Fruit fly (Drosophila melanogaster) whole organism, prepupa: ENCODE measurements around the gene CG11398.
A peak's percentile ranks its signal among the peaks of the same experiment; 100 is the strongest.

Experiments used
- Blimp-1 ChIP-seq: fragments of 200-800 bp; sonication (Bioruptor generic); optimal IDR thresholded peaks from 3 replicates; lab custom pipeline; 2017; ENCODE audit warnings: missing biosample characterization, missing genetic modification characterization, mild to moderate bottlenecking, moderate library complexity, missing genetic modification reagents
- CG10631 ChIP-seq: fragments of 200-800 bp; sonication (Bioruptor generic); optimal IDR thresholded peaks from 2 replicates; lab custom pipeline; 2016; ENCODE audit warnings: missing biosample characterization, missing genetic modification characterization
- CG10669 ChIP-seq: fragments of 200-800 bp; sonication (Bioruptor generic); optimal IDR thresholded peaks from 3 replicates; lab custom pipeline; 2018; ENCODE audit warnings: missing biosample characterization, mild to moderate bottlenecking, missing genetic modification characterization, moderate library complexity
- CG11762 ChIP-seq: fragments of 200-800 bp; sonication (Bioruptor generic); optimal IDR thresholded peaks from 3 replicates; lab custom pipeline; 2016; ENCODE audit warnings: missing biosample characterization, missing genetic modification characterization; ENCODE audit not compliant: insufficient read depth
- CG11902 ChIP-seq: fragments of 200-800 bp; sonication (Bioruptor generic); optimal IDR thresholded peaks from 3 replicates; lab custom pipeline; 2016; ENCODE audit warnings: missing biosample characterization, missing genetic modification characterization
- CG15336 ChIP-seq: fragments of 200-800 bp; sonication (Bioruptor generic); IDR thresholded peaks from 2 replicates; pipeline ENCODE4 v1.3.6; 2022; ENCODE audit warnings: missing biosample characterization, missing genetic modification characterization
- CG1621 ChIP-seq: fragments of 200-800 bp; sonication (Bioruptor generic); optimal IDR thresholded peaks from 3 replicates; lab custom pipeline; 2018; ENCODE audit warnings: missing biosample characterization, mild to moderate bottlenecking, missing genetic modification characterization
- CG16779 ChIP-seq: fragments of 200-800 bp; sonication (Bioruptor generic); optimal IDR thresholded peaks from 3 replicates; lab custom pipeline; 2017; ENCODE audit warnings: missing biosample characterization, mild to moderate bottlenecking, missing genetic modification characterization
- CG3032 ChIP-seq: fragments of 200-800 bp; optimal IDR thresholded peaks from 2 replicates; lab custom pipeline; 2019; ENCODE audit warnings: missing biosample characterization, mild to moderate bottlenecking, missing genetic modification characterization, moderate library complexity
- CG31627 ChIP-seq: fragments of 200-800 bp; sonication (Bioruptor generic); optimal IDR thresholded peaks from 3 replicates; lab custom pipeline; 2016; ENCODE audit warnings: missing biosample characterization, missing genetic modification characterization
- CG32006 ChIP-seq: fragments of 200-800 bp; sonication (Bioruptor generic); optimal IDR thresholded peaks from 3 replicates; lab custom pipeline; 2017; ENCODE audit warnings: missing biosample characterization, mild to moderate bottlenecking, missing genetic modification characterization
- CG34406 ChIP-seq: fragments of 200-800 bp; sonication (Bioruptor generic); optimal IDR thresholded peaks from 3 replicates; lab custom pipeline; 2016; ENCODE audit warnings: missing biosample characterization, missing genetic modification characterization
- CG3919 ChIP-seq: fragments of 200-800 bp; sonication (Bioruptor generic); optimal IDR thresholded peaks from 3 replicates; lab custom pipeline; 2016; ENCODE audit warnings: missing biosample characterization, missing genetic modification characterization
- CG4318 ChIP-seq: fragments of 200-800 bp; sonication (Bioruptor generic); optimal IDR thresholded peaks from 3 replicates; lab custom pipeline; 2017; ENCODE audit warnings: missing biosample characterization, mild to moderate bottlenecking, missing genetic modification characterization
- CG6163 ChIP-seq: fragments of 200-800 bp; sonication (Bioruptor generic); IDR thresholded peaks from 3 replicates; pipeline ENCODE4 v1.3.6; 2022; ENCODE audit warnings: missing biosample characterization, missing genetic modification characterization
- CG6792 ChIP-seq: fragments of 200-800 bp; sonication (Bioruptor generic); optimal IDR thresholded peaks from 3 replicates; lab custom pipeline; 2016; ENCODE audit warnings: missing biosample characterization, missing genetic modification characterization
- CG6808 ChIP-seq: fragments of 200-800 bp; sonication (Bioruptor generic); optimal IDR thresholded peaks from 3 replicates; lab custom pipeline; 2017; ENCODE audit warnings: missing biosample characterization, missing genetic modification characterization, mild to moderate bottlenecking, moderate library complexity, missing genetic modification reagents
- CG6854 ChIP-seq: fragments of 200-800 bp; sonication (Bioruptor generic); optimal IDR thresholded peaks from 2 replicates; lab custom pipeline; 2017; ENCODE audit warnings: missing biosample characterization, mild to moderate bottlenecking, missing genetic modification characterization
- CG7368 ChIP-seq: fragments of 200-800 bp; sonication (Bioruptor generic); optimal IDR thresholded peaks from 3 replicates; lab custom pipeline; 2016; ENCODE audit warnings: missing biosample characterization, missing genetic modification characterization
- CG8119 ChIP-seq: fragments of 200-800 bp; sonication (Bioruptor generic); IDR thresholded peaks from 3 replicates; pipeline ENCODE4 v1.3.6; 2022; ENCODE audit warnings: missing biosample characterization, missing genetic modification characterization
- CG8319 ChIP-seq: fragments of 200-800 bp; sonication (Bioruptor generic); optimal IDR thresholded peaks from 3 replicates; lab custom pipeline; 2016; ENCODE audit warnings: missing biosample characterization, missing genetic modification characterization
- CG8632 ChIP-seq: fragments of 200-800 bp; sonication (Bioruptor generic); optimal IDR thresholded peaks from 3 replicates; lab custom pipeline; 2016; ENCODE audit warnings: missing biosample characterization, missing genetic modification characterization
- CG9139 ChIP-seq: fragments of 200-800 bp; sonication (Bioruptor generic); optimal IDR thresholded peaks from 3 replicates; lab custom pipeline; 2017; ENCODE audit warnings: missing biosample characterization, mild to moderate bottlenecking, missing genetic modification characterization
- Eip78C ChIP-seq: fragments of 200-800 bp; sonication (Bioruptor generic); peaks from one replicate; lab custom pipeline; 2016; ENCODE audit warnings: missing biosample characterization, missing genetic modification characterization
- Eip93F ChIP-seq: fragments of 200-800 bp; sonication (Bioruptor generic); optimal IDR thresholded peaks from 2 replicates; lab custom pipeline; 2016; ENCODE audit warnings: missing biosample characterization, mild to moderate bottlenecking, missing genetic modification characterization
- Ets21C ChIP-seq: fragments of 200-800 bp; sonication (Bioruptor generic); optimal IDR thresholded peaks from 3 replicates; lab custom pipeline; 2016; ENCODE audit warnings: missing biosample characterization, missing genetic modification characterization
- Ets96B ChIP-seq: fragments of 200-800 bp; optimal IDR thresholded peaks from 2 replicates; lab custom pipeline; 2019; ENCODE audit warnings: missing biosample characterization, mild to moderate bottlenecking, missing genetic modification characterization, moderate library complexity
- Gug ChIP-seq: fragments of 200-800 bp; sonication (Bioruptor generic); IDR thresholded peaks from 2 replicates; pipeline ENCODE4 v1.3.6; 2022; ENCODE audit warnings: missing biosample characterization, missing genetic modification characterization
- Hr38 ChIP-seq: sonication (Bioruptor generic); optimal IDR thresholded peaks from 2 replicates; lab custom pipeline; 2016; ENCODE audit warnings: missing biosample characterization, missing genetic modification characterization
- Hr4 ChIP-seq: fragments of 200-800 bp; sonication (Bioruptor generic); optimal IDR thresholded peaks from 3 replicates; lab custom pipeline; 2016; ENCODE audit warnings: missing biosample characterization, missing genetic modification characterization
- Lpt ChIP-seq: fragments of 200-800 bp; sonication (Bioruptor generic); optimal IDR thresholded peaks from 3 replicates; lab custom pipeline; 2016; ENCODE audit warnings: missing biosample characterization, missing genetic modification characterization
- OdsH ChIP-seq: fragments of 200-800 bp; sonication (Bioruptor generic); optimal IDR thresholded peaks from 3 replicates; lab custom pipeline; 2016; ENCODE audit warnings: missing biosample characterization, missing genetic modification characterization
- Smox ChIP-seq: fragments of 200-800 bp; sonication (Bioruptor generic); optimal IDR thresholded peaks from 3 replicates; lab custom pipeline; 2016; ENCODE audit warnings: missing biosample characterization, missing genetic modification characterization
- Sox102F ChIP-seq: fragments of 200-800 bp; sonication (Bioruptor generic); optimal IDR thresholded peaks from 2 replicates; lab custom pipeline; 2016; ENCODE audit warnings: missing biosample characterization, mild to moderate bottlenecking, missing genetic modification characterization
- Sox14 ChIP-seq: fragments of 200-800 bp; sonication (Bioruptor generic); optimal IDR thresholded peaks from 3 replicates; lab custom pipeline; 2016; ENCODE audit warnings: missing biosample characterization, missing genetic modification characterization
- Sox15 ChIP-seq: fragments of 200-800 bp; sonication (Bioruptor generic); optimal IDR thresholded peaks from 3 replicates; lab custom pipeline; 2016; ENCODE audit warnings: missing biosample characterization, missing genetic modification characterization
- achi ChIP-seq: fragments of 200-800 bp; sonication (Bioruptor generic); optimal IDR thresholded peaks from 3 replicates; lab custom pipeline; 2016; ENCODE audit warnings: missing biosample characterization, missing genetic modification characterization
- cyc ChIP-seq: fragments of 200-800 bp; sonication (Bioruptor generic); optimal IDR thresholded peaks from 3 replicates; lab custom pipeline; 2016; ENCODE audit warnings: missing biosample characterization, missing genetic modification characterization
- dac ChIP-seq: fragments of 200-800 bp; sonication (Bioruptor generic); optimal IDR thresholded peaks from 2 replicates; lab custom pipeline; 2017; ENCODE audit warnings: missing biosample characterization, mild to moderate bottlenecking, missing genetic modification characterization
- dsx ChIP-seq: fragments of 200-800 bp; optimal IDR thresholded peaks from 3 replicates; lab custom pipeline; 2019; ENCODE audit warnings: missing biosample characterization, mild to moderate bottlenecking, missing genetic modification characterization, moderate library complexity; ENCODE audit not compliant: poor library complexity, severe bottlenecking
- eg ChIP-seq: fragments of 200-800 bp; sonication (Bioruptor generic); IDR thresholded peaks from 3 replicates; pipeline ENCODE4 v1.3.6; 2022; ENCODE audit warnings: missing biosample characterization, missing genetic modification characterization
- esn ChIP-seq: fragments of 200-800 bp; sonication (Bioruptor generic); optimal IDR thresholded peaks from 2 replicates; lab custom pipeline; 2016; ENCODE audit warnings: missing biosample characterization, mild to moderate bottlenecking, missing genetic modification characterization, moderate library complexity
- fd59A ChIP-seq: fragments of 200-800 bp; sonication (Bioruptor generic); optimal IDR thresholded peaks from 2 replicates; lab custom pipeline; 2017; ENCODE audit warnings: missing biosample characterization, mild to moderate bottlenecking, missing genetic modification characterization, missing genetic modification reagents
- fd85E ChIP-seq: fragments of 200-800 bp; sonication (Bioruptor generic); optimal IDR thresholded peaks from 3 replicates; lab custom pipeline; 2016; ENCODE audit warnings: missing biosample characterization, missing genetic modification characterization
- fkh ChIP-seq: fragments of 200-800 bp; sonication (Bioruptor generic); optimal IDR thresholded peaks from 3 replicates; lab custom pipeline; 2017; ENCODE audit warnings: missing biosample characterization, mild to moderate bottlenecking, missing genetic modification characterization, moderate library complexity
- pdm3 ChIP-seq: fragments of 200-800 bp; sonication (Bioruptor generic); optimal IDR thresholded peaks from 3 replicates; lab custom pipeline; 2016; ENCODE audit warnings: missing biosample characterization, missing genetic modification characterization
- salr ChIP-seq, 2 experiments: fragments of 200-800 bp; sonication (Bioruptor generic); optimal IDR thresholded peaks; 3 replicates each; lab custom pipeline; 2016 to 2018; ENCODE audit warnings: missing biosample characterization in 2 of 2, missing genetic modification characterization in 2 of 2, mild to moderate bottlenecking in 1 of 2
- spab ChIP-seq: fragments of 200-800 bp; sonication (Bioruptor generic); optimal IDR thresholded peaks from 2 replicates; lab custom pipeline; 2017; ENCODE audit warnings: missing biosample characterization, mild to moderate bottlenecking, missing genetic modification characterization, missing genetic modification reagents
- ss ChIP-seq, 2 experiments: fragments of 200-800 bp; sonication (Bioruptor generic); optimal IDR thresholded peaks; 2 replicates in 1 of 2; 3 replicates in 1 of 2; lab custom pipeline; 2017 to 2018; ENCODE audit warnings: mild to moderate bottlenecking in 2 of 2, missing biosample characterization in 2 of 2, missing genetic modification characterization in 2 of 2, moderate library complexity in 1 of 2
- svp ChIP-seq: fragments of 200-800 bp; sonication (Bioruptor generic); peaks from one replicate; lab custom pipeline; 2016; ENCODE audit warnings: missing biosample characterization, missing genetic modification characterization
- topi ChIP-seq: fragments of 200-800 bp; sonication (Bioruptor generic); optimal IDR thresholded peaks from 3 replicates; lab custom pipeline; 2016; ENCODE audit warnings: missing biosample characterization, missing genetic modification characterization
- vri ChIP-seq: fragments of 200-800 bp; sonication (Bioruptor generic); optimal IDR thresholded peaks from 3 replicates; lab custom pipeline; 2016; ENCODE audit warnings: missing biosample characterization, mild to moderate bottlenecking, missing genetic modification characterization

Gene CG11398

dm6 chrX:1171018-1171417, 43.9 kb downstream of the CG11398 start:
- TF ChIP-seq Eip78C, result peak; percentile 78
- TF ChIP-seq CG3919 (GFP tag; lab: Kevin White, UChicago), result peak; percentile 44
- no peak for TF ChIP-seq fkh (GFP tag; lab: Kevin White, UChicago)
- TF ChIP-seq cyc, result peak; percentile 49
- TF ChIP-seq CG6808 (GFP tag; lab: Kevin White, UChicago), result peak; percentile 69
- no peak for TF ChIP-seq CG1621 (tag; lab: Kevin White, UChicago)
- peak; percentile 30 for TF ChIP-seq CG11762
- TF ChIP-seq CG6854, result peak; percentile 30
- TF ChIP-seq CG4318, result no peak
- TF ChIP-seq CG11902, result peak; percentile 30
- TF ChIP-seq fd85E, result no peak
- no peak for TF ChIP-seq Hr38 (GFP tag; lab: Kevin White, UChicago)
- peak; percentile 50 for TF ChIP-seq spab (GFP tag; lab: Kevin White, UChicago)
- TF ChIP-seq Lpt (GFP tag; lab: Kevin White, UChicago), result no peak
- TF ChIP-seq Sox15 (GFP tag; lab: Kevin White, UChicago), result peak; percentile 18
- TF ChIP-seq svp (GFP tag; lab: Kevin White, UChicago), result peak; percentile 93
- peak; percentile 26 for TF ChIP-seq CG16779 (tag; lab: Kevin White, UChicago)
- peak; percentile 57 for TF ChIP-seq OdsH
- TF ChIP-seq Eip93F (GFP tag; lab: Kevin White, UChicago), result peak; percentile 37
- TF ChIP-seq CG32006, result peak; percentile 54
- TF ChIP-seq dac (GFP tag; lab: Kevin White, UChicago), result no peak
- peak in 1 of 2 experiments; percentile 19 for TF ChIP-seq salr (GFP tag; optimal IDR thresholded peaks at IDR 0.05; lab: Kevin White, UChicago)
- TF ChIP-seq CG31627 (GFP tag; lab: Kevin White, UChicago), result peak; percentile 48
- no peak for TF ChIP-seq eg (GFP tag; lab: Robert Waterston, UW)
- peak; percentile 78 for TF ChIP-seq vri
- no peak for TF ChIP-seq Gug (GFP tag; lab: Robert Waterston, UW)
- peak; percentile 60 for TF ChIP-seq CG8632 (GFP tag; lab: Kevin White, UChicago)
- peak; percentile 26 for TF ChIP-seq Hr4 (GFP tag; lab: Kevin White, UChicago)
- no peak for TF ChIP-seq CG6163 (GFP tag; lab: Robert Waterston, UW)
- peak; percentile 59 for TF ChIP-seq Smox
- peak; percentile 60 for TF ChIP-seq Sox102F (GFP tag; lab: Kevin White, UChicago)
- TF ChIP-seq CG10669 (GFP tag; lab: Kevin White, UChicago), result peak; percentile 57
- peak; percentile 70 for TF ChIP-seq esn
- peak; percentile 33 for TF ChIP-seq CG7368 (GFP tag; lab: Kevin White, UChicago)
- TF ChIP-seq Ets96B (tag; lab: Kevin White, UChicago), result peak; percentile 46
- no peak for TF ChIP-seq CG8319 (GFP tag; lab: Kevin White, UChicago)
- TF ChIP-seq CG10631 (GFP tag; lab: Kevin White, UChicago), result peak; percentile 42
- peak; percentile 37 for TF ChIP-seq achi (GFP tag; lab: Kevin White, UChicago)
- TF ChIP-seq CG6792 (GFP tag; lab: Kevin White, UChicago), result peak; percentile 45
- 0 out of 3 replicates have a peak, but pooled peaks have one; percentile 27 for TF ChIP-seq CG8119 (GFP tag; lab: Robert Waterston, UW)
- TF ChIP-seq Sox14, result peak; percentile 55
- TF ChIP-seq CG3032 (tag; lab: Kevin White, UChicago), result peak; percentile 40
- TF ChIP-seq CG9139 (GFP tag; lab: Kevin White, UChicago), result peak; percentile 19
- peak; percentile 74 for TF ChIP-seq topi
- TF ChIP-seq Blimp-1 (GFP tag; lab: Kevin White, UChicago), result peak; percentile 38
- peak; percentile 30 for TF ChIP-seq dsx (GFP tag; lab: Kevin White, UChicago)
- TF ChIP-seq Ets21C (GFP tag; lab: Kevin White, UChicago), result peak; percentile 42
- no peak for TF ChIP-seq CG15336 (GFP tag; lab: Robert Waterston, UW)
- peak; percentile 58 for TF ChIP-seq pdm3 (GFP tag; lab: Kevin White, UChicago)
- TF ChIP-seq fd59A (GFP tag; lab: Kevin White, UChicago), result no peak
- TF ChIP-seq CG34406 (GFP tag; lab: Kevin White, UChicago), result peak; percentile 53
- TF ChIP-seq ss (GFP tag; optimal IDR thresholded peaks at IDR 0.05; lab: Kevin White, UChicago), result peak; percentile 48 to 69
